Worm (Caenorhabditis elegans) whole organism, L2 larva: ENCODE measurements around the gene jun-1.

Experiments used
- F13H6.1 ChIP-seq: sonication (generic microtip); optimal IDR thresholded peaks from 2 replicates; lab custom pipeline; 2016; ENCODE audit warnings: missing genetic modification characterization, missing compliant biosample characterization
- ZK546.5 ChIP-seq: sonication (generic microtip); optimal IDR thresholded peaks from 2 replicates; lab custom pipeline; 2017; ENCODE audit warnings: missing biosample characterization, missing genetic modification characterization
- alr-1 ChIP-seq: fragments of 150-350 bp; optimal IDR thresholded peaks from 2 replicates; lab custom pipeline; 2014; ENCODE audit warnings: missing biosample characterization, missing genetic modification characterization
- blmp-1 ChIP-seq: sonication (generic microtip); optimal IDR thresholded peaks from 2 replicates; lab custom pipeline; 2017; ENCODE audit warnings: missing genetic modification characterization, mild to moderate bottlenecking, missing compliant biosample characterization, antibody characterized with exemption, moderate library complexity; ENCODE audit not compliant: insufficient read depth
- ceh-16 ChIP-seq: fragments of 150-350 bp; optimal IDR thresholded peaks from 2 replicates; lab custom pipeline; 2014; ENCODE audit warnings: missing biosample characterization, missing genetic modification characterization
- egl-27 ChIP-seq: sonication (generic microtip); optimal IDR thresholded peaks from 3 replicates; lab custom pipeline; 2017; ENCODE audit warnings: missing biosample characterization, missing genetic modification reagents, missing genetic modification characterization
- elt-1 ChIP-seq: fragments of 150-350 bp; optimal IDR thresholded peaks from 2 replicates; lab custom pipeline; 2014; ENCODE audit warnings: missing biosample characterization, missing genetic modification characterization
- elt-3 ChIP-seq: sonication (generic microtip); optimal IDR thresholded peaks from 2 replicates; lab custom pipeline; 2017; ENCODE audit warnings: missing biosample characterization, missing genetic modification characterization
- lin-13 ChIP-seq: fragments of 150-350 bp; optimal IDR thresholded peaks from 2 replicates; lab custom pipeline; 2014; ENCODE audit warnings: missing biosample characterization, missing genetic modification reagents, missing genetic modification characterization
- lin-39 ChIP-seq: fragments of 150-350 bp; optimal IDR thresholded peaks from 2 replicates; lab custom pipeline; 2014; ENCODE audit warnings: missing biosample characterization, missing genetic modification reagents, missing genetic modification characterization
- lsy-2 ChIP-seq, 2 experiments: fragments of 150-350 bp in 1 of 2; sonication (generic microtip) in 1 of 2; optimal IDR thresholded peaks; 2 replicates each; lab custom pipeline; 2014 to 2017; ENCODE audit warnings: missing biosample characterization in 2 of 2, missing genetic modification characterization in 2 of 2
- mab-5 ChIP-seq: fragments of 150-350 bp; optimal IDR thresholded peaks from 2 replicates; lab custom pipeline; 2014; ENCODE audit warnings: missing biosample characterization, missing genetic modification characterization
- mdl-1 ChIP-seq, 2 experiments: fragments of 150-350 bp in 1 of 2; sonication (generic microtip) in 1 of 2; optimal IDR thresholded peaks; 2 replicates each; lab custom pipeline; 2017; ENCODE audit warnings: missing biosample characterization in 2 of 2, missing genetic modification characterization in 2 of 2
- nhr-10 ChIP-seq: sonication (generic microtip); optimal IDR thresholded peaks from 2 replicates; lab custom pipeline; 2017; ENCODE audit warnings: missing biosample characterization, missing genetic modification characterization
- nhr-12 ChIP-seq: fragments of 150-350 bp; optimal IDR thresholded peaks from 2 replicates; lab custom pipeline; 2014; ENCODE audit warnings: missing biosample characterization, missing genetic modification characterization
- nhr-129 ChIP-seq: fragments of 150-350 bp; optimal IDR thresholded peaks from 2 replicates; lab custom pipeline; 2014; ENCODE audit warnings: missing biosample characterization, missing genetic modification characterization
- nhr-21 ChIP-seq: fragments of 150-350 bp; optimal IDR thresholded peaks from 2 replicates; lab custom pipeline; 2014; ENCODE audit warnings: missing biosample characterization, missing genetic modification characterization
- nhr-23 ChIP-seq: fragments of 150-350 bp; optimal IDR thresholded peaks from 2 replicates; lab custom pipeline; 2014; ENCODE audit warnings: missing biosample characterization, missing genetic modification reagents, missing genetic modification characterization
- nhr-25 ChIP-seq: fragments of 150-350 bp; sonication (generic microtip); optimal IDR thresholded peaks from 3 replicates; lab custom pipeline; 2014; ENCODE audit warnings: missing biosample characterization, missing genetic modification characterization
- nhr-6 ChIP-seq: fragments of 150-350 bp; optimal IDR thresholded peaks from 2 replicates; lab custom pipeline; 2014; ENCODE audit warnings: missing biosample characterization, missing genetic modification characterization
- nhr-77 ChIP-seq: fragments of 150-350 bp; optimal IDR thresholded peaks from 2 replicates; lab custom pipeline; 2014; ENCODE audit warnings: missing biosample characterization, missing genetic modification characterization
- peb-1 ChIP-seq: fragments of 150-350 bp; optimal IDR thresholded peaks from 2 replicates; lab custom pipeline; 2014; ENCODE audit warnings: missing biosample characterization, missing genetic modification characterization
- sma-3 ChIP-seq: sonication (generic microtip); optimal IDR thresholded peaks from 2 replicates; lab custom pipeline; 2016; ENCODE audit warnings: missing genetic modification reagents, missing genetic modification characterization, missing compliant biosample characterization
- sma-9 ChIP-seq, 2 experiments: fragments of 150-350 bp in 1 of 2; sonication (generic microtip) in 1 of 2; optimal IDR thresholded peaks; 2 replicates each; lab custom pipeline; 2014 to 2016; ENCODE audit warnings: missing genetic modification characterization in 2 of 2, mild to moderate bottlenecking in 1 of 2, missing biosample characterization in 1 of 2, missing compliant biosample characterization in 1 of 2, missing genetic modification reagents in 1 of 2, moderate library complexity in 1 of 2
- snpc-4 ChIP-seq: fragments of 150-350 bp; optimal IDR thresholded peaks from 2 replicates; lab custom pipeline; 2014; ENCODE audit warnings: missing biosample characterization, missing genetic modification characterization
- unc-39 ChIP-seq: fragments of 150-350 bp; optimal IDR thresholded peaks from 2 replicates; lab custom pipeline; 2014; ENCODE audit warnings: missing biosample characterization, missing genetic modification characterization
- unc-55 ChIP-seq: fragments of 150-350 bp; sonication (generic microtip); optimal IDR thresholded peaks from 3 replicates; lab custom pipeline; 2014; ENCODE audit warnings: missing biosample characterization, missing genetic modification reagents, missing genetic modification characterization
- unc-62 ChIP-seq: fragments of 150-350 bp; optimal IDR thresholded peaks from 2 replicates; lab custom pipeline; 2014; ENCODE audit warnings: missing biosample characterization, missing genetic modification reagents, missing genetic modification characterization
- zag-1 ChIP-seq: fragments of 150-350 bp; optimal IDR thresholded peaks from 2 replicates; lab custom pipeline; 2014; ENCODE audit warnings: missing biosample characterization, missing genetic modification characterization
- ztf-4 ChIP-seq: fragments of 150-350 bp; optimal IDR thresholded peaks from 2 replicates; lab custom pipeline; 2014; ENCODE audit warnings: missing biosample characterization, missing genetic modification characterization

The jun-1 gene

DNA sequence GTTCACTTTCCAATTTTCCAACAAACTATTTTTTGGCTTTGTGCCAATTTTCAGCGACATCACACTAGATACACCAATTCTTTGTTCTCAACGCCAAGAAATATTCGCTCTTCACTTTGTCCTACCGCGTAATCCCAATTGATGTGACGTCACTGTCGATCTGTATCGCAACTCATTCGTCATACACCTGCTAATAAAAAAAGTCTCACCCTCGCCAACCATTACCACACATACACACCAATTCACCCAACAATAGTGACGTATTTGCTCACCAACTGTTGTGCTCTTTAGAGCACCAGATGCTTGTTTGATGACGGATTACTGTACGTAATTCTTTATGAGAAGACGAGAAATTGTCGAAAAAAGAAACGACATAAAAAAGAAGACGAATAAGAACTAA lies 49.6 kb upstream of the jun-1 start:
- no peak for TF ChIP-seq nhr-77 (tag; lab: Kevin White, UChicago)
- TF ChIP-seq elt-1 (tag; lab: Kevin White, UChicago), result no peak
- no peak for TF ChIP-seq peb-1 (tag; lab: Kevin White, UChicago)
- TF ChIP-seq unc-62 (GFP tag; lab: Kevin White, UChicago), result no peak

- TF ChIP-seq elt-3, result no peak
- TF ChIP-seq nhr-25 (tag; lab: Kevin White, UChicago), result peak; percentile 21
- TF ChIP-seq nhr-6 (tag; lab: Kevin White, UChicago), result peak; percentile 20
- TF ChIP-seq alr-1 (tag; lab: Kevin White, UChicago), result no peak
- no peak for TF ChIP-seq lin-13 (GFP tag; lab: Kevin White, UChicago)
- no peak for TF ChIP-seq ztf-4
- TF ChIP-seq sma-9 (GFP tag; optimal IDR thresholded peaks at IDR 0.05; lab: Kevin White, UChicago), result peak; percentile 6
- TF ChIP-seq sma-9 (tag; optimal IDR thresholded peaks at IDR 0.05; lab: Kevin White, UChicago), result no peak
- no peak for TF ChIP-seq snpc-4 (tag; lab: Kevin White, UChicago)
- TF ChIP-seq unc-55 (GFP tag; lab: Kevin White, UChicago), result no peak
- no peak for TF ChIP-seq nhr-12 (tag; lab: Kevin White, UChicago)
- no peak for TF ChIP-seq zag-1 (tag; lab: Kevin White, UChicago)
- no peak for TF ChIP-seq nhr-129
- TF ChIP-seq elt-1 (tag; lab: Kevin White, UChicago), result peak; percentile 82
- TF ChIP-seq ceh-16 (tag; lab: Kevin White, UChicago), result peak; percentile 73
- no peak for TF ChIP-seq F13H6.1 (tag; lab: Kevin White, UChicago)
- TF ChIP-seq nhr-23 (tag; lab: Kevin White, UChicago), result peak; percentile 91
- TF ChIP-seq nhr-21 (tag; lab: Kevin White, UChicago), result no peak
These were observed 48.5 kb upstream of the jun-1 start for ce11 chrII:9064437-9064836.

ce11 chrII:9069836-9070235 lies 43.1 kb upstream of the jun-1 start:
- no peak for TF ChIP-seq nhr-25 (tag; lab: Kevin White, UChicago)
- no peak for TF ChIP-seq ztf-4
- no peak for TF ChIP-seq ZK546.5 (tag; lab: Kevin White, UChicago)
- TF ChIP-seq alr-1 (tag; lab: Kevin White, UChicago), result no peak
- no peak for TF ChIP-seq lin-39

DNA sequence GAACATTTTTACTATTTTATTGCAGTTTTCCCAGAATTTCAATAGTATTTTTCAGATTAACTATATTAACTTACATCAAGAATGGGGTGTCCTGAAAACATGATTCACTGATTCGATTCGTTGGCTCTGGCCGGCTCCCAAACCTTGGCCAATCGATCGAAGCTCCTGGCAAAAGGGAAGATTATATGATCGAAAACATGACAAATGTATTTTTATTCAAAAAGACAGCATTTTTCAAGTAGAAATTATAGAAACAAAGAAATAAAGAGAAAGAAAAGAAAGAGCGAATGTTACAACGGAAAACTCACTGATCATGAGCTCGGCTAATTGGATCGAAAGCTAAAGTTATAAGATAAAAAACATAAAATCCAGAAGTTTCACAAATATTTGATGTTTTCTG lies 42.2 kb upstream of the jun-1 start, which contains the start of gene T24B8.4:
T24B8.4 (minus strand) TSS at position 101 of the 400 bp plus-strand sequence.
- TF ChIP-seq nhr-10 (tag; lab: Kevin White, UChicago) (no peak), lsy-2 (tag; optimal IDR thresholded peaks at IDR 0.05; lab: Kevin White, UChicago) (no peak)

DNA sequence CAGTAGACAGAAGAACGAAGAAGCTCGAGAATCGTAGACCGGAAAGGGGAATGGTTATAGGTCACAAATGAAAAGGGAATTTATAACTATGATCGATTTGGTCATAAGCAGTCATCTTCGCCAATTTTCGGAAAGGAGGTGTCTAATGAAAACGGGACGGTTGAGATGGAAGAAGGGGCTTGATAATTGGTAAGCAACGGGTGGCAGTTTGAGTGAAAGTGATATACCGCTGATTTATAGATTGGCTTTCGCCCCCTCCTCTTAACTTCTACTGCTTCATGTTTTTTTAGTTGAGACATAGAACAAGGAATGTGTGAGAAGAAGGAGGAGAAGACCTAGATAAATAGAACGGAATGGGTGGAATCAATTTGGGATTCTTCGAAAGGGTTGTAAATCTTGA lies 40.2 kb upstream of the jun-1 start:
- TF ChIP-seq egl-27 (tag; lab: Kevin White, UChicago) (peak; percentile 7), unc-39 (tag; lab: Kevin White, UChicago) (no peak), blmp-1 (tag; lab: Kevin White, UChicago) (peak; percentile 46), snpc-4 (tag; lab: Kevin White, UChicago) (no peak), ceh-16 (tag; lab: Kevin White, UChicago) (no peak), lin-13 (GFP tag; lab: Kevin White, UChicago) (no peak), sma-3 (GFP tag; lab: Kevin White, UChicago) (no peak)

DNA sequence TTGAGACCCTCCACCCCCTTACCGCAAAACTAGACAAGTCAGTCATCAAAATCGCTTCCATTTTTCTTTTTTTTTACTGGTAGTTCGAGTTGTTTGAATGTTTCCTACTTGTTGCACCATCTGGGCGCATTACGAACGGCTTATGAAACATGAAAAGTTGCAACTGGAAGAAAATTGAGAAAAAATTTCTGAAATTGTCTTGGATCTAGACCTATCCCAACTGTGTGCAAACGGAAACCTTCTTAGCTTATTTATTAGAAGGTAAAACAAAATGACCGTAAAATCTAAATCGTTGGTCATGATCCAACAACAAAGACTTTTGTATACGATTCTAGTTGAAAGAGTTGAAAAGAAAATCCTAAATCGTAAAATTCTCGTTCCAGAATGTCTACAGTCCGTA lies 38.5 kb upstream of the jun-1 start:
- TF ChIP-seq mdl-1 (tag; optimal IDR thresholded peaks at IDR 0.05; lab: Kevin White, UChicago) (no peak), sma-9 (GFP tag; optimal IDR thresholded peaks at IDR 0.05; lab: Kevin White, UChicago) (no peak), sma-9 (tag; optimal IDR thresholded peaks at IDR 0.05; lab: Kevin White, UChicago) (no peak), nhr-6 (tag; lab: Kevin White, UChicago) (no peak), zag-1 (tag; lab: Kevin White, UChicago) (no peak), nhr-129 (no peak), mab-5 (tag; lab: Kevin White, UChicago) (no peak), egl-27 (tag; lab: Kevin White, UChicago) (no peak), blmp-1 (tag; lab: Kevin White, UChicago) (no peak)
- TF ChIP-seq, all 48 proteins: peak for 0
